Worm (Caenorhabditis elegans): ENCODE data around the gene sptf-2.

sptf-2 gene

DNA sequence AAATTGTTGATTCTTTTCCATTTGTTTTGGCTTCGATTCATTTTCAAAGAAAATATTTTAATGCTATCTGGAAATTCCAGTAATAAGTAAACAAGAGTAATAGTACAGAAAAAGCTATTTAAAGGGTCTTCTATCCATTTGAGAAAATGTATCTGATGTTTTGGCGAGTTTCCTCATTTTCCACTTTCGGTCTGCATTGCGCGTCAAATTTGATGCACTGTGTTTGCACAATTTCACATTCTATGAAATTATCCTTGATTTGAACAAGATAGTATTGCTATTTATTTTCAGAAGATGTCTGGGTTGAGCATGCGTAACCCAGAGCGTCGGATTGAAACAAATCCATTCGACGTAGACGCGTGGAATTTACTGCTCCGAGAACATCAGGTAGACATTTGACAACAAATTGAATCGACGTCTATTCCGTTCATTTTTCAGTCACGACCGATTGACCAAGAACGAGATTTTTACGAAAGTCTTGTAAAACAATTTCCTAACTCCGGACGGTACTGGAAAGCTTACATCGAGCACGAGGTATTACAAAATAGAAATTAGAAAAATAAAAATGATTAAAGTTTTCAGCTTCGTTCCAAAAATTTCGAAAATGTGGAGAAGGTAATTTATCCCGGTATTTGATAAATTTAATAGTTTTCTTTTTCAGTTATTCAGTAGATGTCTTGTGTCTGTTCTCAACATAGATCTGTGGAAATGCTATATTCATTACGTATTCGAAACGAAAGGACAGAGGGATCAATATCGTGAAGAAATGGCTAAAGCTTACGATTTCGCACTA is 21.5 kb upstream of the sptf-2 start, which contains the start of gene suf-1:
Gene suf-1, plus strand, starts transcription at position 280 of the 793 bp plus-strand sequence.
- TF ChIP-seq unc-62 (GFP tag; optimal IDR thresholded peaks at IDR 0.05): no peak

- no peak for TF ChIP-seq unc-62 (GFP tag; optimal IDR thresholded peaks at IDR 0.05)
Observed at ce11 chrII:8606549-8606948, 18.7 kb upstream of the sptf-2 start, which contains the start of gene F28C6.8. F28C6.8 (plus strand) TSS chrII:8606849.

DNA sequence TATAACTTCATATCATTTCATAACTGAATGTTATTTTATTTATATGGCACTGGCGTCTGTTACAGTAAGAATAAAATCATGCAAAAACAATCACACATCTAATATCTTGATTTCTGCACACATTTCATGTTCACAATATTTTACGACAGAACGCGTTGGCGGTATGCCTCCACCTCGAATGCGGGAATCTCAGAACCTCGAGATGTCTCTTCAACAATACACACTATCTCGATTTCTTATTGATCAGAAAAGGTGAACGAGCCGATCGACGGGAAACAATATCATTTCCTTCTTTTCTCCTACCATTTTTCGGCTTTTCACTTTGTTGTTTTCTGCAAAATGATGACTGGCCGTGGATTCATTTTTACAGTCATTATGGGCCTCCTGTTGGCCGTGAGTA is 17.6 kb upstream of the sptf-2 start, which contains the start of gene F28C6.10:
Gene F28C6.10, plus strand, starts transcription at position 301 of the 400 bp plus-strand sequence.
- TF ChIP-seq unc-62 (GFP tag; optimal IDR thresholded peaks at IDR 0.05): no peak

- TF ChIP-seq unc-62 (GFP tag; optimal IDR thresholded peaks at IDR 0.05): no peak
Observed at ce11 chrII:8610085-8610484, 15.2 kb upstream of the sptf-2 start, which contains the start of gene F28C6.9. F28C6.9 (minus strand) TSS chrII:8610185.

DNA sequence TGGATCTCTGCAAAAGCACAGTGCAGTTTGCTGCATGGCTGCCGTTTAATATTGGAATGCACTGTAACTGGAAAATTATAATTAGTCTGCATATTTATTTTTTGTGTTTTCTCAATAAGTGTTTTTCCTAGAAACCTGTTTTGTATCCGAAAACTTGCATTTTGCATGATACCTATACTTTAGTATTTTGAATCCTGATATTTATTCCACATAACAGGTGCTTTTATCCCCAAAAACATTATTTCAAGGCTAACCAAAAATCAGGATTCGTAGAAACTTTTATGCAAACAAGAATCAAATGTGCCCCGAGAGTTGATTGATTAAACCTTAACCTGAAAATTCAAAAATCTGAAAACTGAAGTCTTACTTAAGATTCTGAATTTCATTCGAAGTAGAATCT is 14.7 kb upstream of the sptf-2 start:
- no peak for TF ChIP-seq unc-62 (GFP tag; optimal IDR thresholded peaks at IDR 0.05)

ce11 chrII:8611330-8611729 is 13.9 kb upstream of the sptf-2 start:
- no peak for TF ChIP-seq unc-62 (GFP tag; optimal IDR thresholded peaks at IDR 0.05)

- TF ChIP-seq unc-62 (GFP tag; optimal IDR thresholded peaks at IDR 0.05): no peak
Observed at ce11 chrII:8612470-8612869, 12.8 kb upstream of the sptf-2 start, which contains the start of gene T22C8.1. T22C8.1 (plus strand) TSS chrII:8612770.

DNA sequence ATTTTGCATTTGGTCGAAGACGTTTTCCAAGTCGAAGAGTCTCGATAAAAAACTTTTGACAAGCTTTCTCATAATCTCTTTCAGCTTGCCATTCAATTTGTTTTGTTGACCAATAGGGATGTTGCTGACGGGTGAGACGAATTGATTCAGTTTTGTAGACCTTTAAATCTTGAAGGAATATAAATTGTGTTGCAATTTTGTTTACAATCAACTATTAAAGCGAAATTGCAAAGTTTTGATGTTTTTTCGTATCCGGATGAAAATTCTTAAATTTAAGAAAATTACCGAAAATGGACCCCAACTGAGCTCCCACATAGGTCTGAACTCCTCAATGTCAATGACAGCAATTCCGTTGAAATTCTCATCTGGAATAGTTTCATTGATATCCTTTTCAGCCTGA is 9.1 kb upstream of the sptf-2 start:
- no peak for TF ChIP-seq unc-62 (GFP tag; optimal IDR thresholded peaks at IDR 0.05)

DNA sequence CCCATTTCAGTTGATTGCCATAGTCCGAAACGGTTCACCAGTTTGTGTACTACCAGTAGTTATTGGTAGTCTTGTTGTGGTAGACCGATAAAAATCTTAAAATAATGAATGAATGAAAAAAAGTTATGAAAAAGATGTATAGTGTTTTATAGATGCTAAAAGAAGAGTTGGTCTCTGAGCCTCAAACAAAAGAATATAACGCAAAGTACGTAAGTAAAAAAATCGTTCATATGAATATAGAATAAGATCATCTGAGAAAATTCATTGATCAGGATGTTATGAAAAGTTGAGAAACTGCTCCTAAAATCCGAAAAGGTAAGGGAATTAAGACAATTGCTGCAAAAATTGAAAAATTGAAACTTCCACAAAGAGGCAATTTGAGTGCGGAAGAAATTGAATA is 7.7 kb upstream of the sptf-2 start, which contains the start of gene chhy-1:
Gene chhy-1, minus strand, starts transcription at position 101 of the 400 bp plus-strand sequence.
- TF ChIP-seq unc-62 (GFP tag; optimal IDR thresholded peaks at IDR 0.05): no peak

DNA sequence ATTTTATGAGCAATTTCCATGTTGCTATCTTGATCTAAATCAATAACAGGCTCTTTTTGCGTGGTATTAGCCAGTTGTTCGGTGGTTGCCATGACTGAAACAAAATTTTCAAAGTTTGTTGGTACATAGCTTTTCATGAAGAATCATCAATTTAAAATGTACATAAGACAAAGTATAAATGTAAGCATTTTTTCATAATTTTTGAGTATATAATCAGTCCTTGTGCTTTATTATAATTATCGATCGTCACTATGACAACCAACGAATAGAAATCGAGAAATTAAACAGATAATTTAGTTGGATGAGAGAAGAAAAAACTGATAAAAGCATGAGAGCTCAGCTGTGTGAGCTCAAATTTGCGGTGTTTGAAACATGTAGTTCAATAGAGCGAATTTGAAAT is 3.4 kb upstream of the sptf-2 start, which contains the start of gene T22C8.3:
Gene T22C8.3, minus strand, starts transcription at position 101 of the 400 bp plus-strand sequence.
- no peak for TF ChIP-seq unc-62 (GFP tag; optimal IDR thresholded peaks at IDR 0.05)

DNA sequence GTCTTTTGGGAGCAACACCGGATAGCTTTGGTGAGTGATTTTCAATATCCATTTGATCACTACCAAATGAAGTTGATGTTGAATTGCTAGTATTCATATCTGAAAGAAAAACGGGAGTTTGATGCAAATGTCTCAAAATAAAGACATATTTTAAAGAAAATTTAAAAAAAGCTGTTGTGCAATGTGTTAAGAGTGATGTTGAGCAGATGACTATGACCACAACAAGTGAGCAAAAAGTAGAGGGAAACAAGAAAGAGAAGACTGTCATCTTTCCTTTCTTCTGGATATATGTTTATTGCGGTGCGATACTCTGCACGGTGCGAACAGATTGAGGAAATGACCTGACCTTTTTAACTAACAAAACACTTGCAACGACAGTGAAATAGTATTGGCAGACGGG is 1.9 kb upstream of the sptf-2 start, which contains the start of gene T22C8.4:
Gene T22C8.4, minus strand, starts transcription at position 101 of the 400 bp plus-strand sequence.
- TF ChIP-seq unc-62 (GFP tag; optimal IDR thresholded peaks at IDR 0.05): no peak

ce11 chrII:8626598-8626997 is 1.3 kb downstream of the sptf-2 start:
- TF ChIP-seq unc-62 (GFP tag; optimal IDR thresholded peaks at IDR 0.05): no peak

- TF ChIP-seq unc-62 (GFP tag; optimal IDR thresholded peaks at IDR 0.05): no peak
Observed at ce11 chrII:8627907-8628306, 2.6 kb downstream of the sptf-2 start.

ce11 chrII:8630088-8630487 is 4.8 kb downstream of the sptf-2 start, which contains the start of gene T22C8.6:
T22C8.6 (minus strand) TSS chrII:8630281.
- no peak for TF ChIP-seq unc-62 (GFP tag; optimal IDR thresholded peaks at IDR 0.05)

ce11 chrII:8631766-8632165 is 6.5 kb downstream of the sptf-2 start:
- TF ChIP-seq unc-62 (GFP tag; optimal IDR thresholded peaks at IDR 0.05): no peak

DNA sequence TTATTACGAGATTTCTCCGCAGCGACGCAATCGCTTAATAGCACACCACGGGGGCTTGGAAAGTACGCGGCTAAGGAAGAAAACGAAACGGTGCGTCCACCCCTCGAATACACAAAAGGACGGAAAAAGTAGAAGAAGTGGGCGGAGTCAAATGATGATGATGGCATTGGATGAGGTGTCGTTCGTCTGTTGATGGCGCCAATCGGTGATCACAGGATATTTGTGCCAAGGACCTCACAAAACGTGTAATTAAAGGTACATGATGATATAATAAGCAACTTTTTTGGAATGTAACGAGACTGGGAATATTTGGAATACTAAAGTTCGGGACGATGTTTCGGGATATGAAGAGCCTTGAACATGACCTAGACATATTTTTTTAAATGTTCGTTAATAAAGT is 9.1 kb downstream of the sptf-2 start, which contains the start of gene cutl-12:
Gene cutl-12, minus strand, starts transcription at position 101 of the 400 bp plus-strand sequence.
- no peak for TF ChIP-seq unc-62 (GFP tag; optimal IDR thresholded peaks at IDR 0.05)

- TF ChIP-seq unc-62 (GFP tag; optimal IDR thresholded peaks at IDR 0.05): no peak
Observed at ce11 chrII:8637615-8638014, 12.4 kb downstream of the sptf-2 start, which contains the start of gene vab-9. vab-9 (minus strand) TSS chrII:8637715.
